Fruit fly (Drosophila melanogaster) whole organism, wandering third instar larva: ENCODE results near the gene Adsl.

Experiments used
- Abd-B ChIP-seq: fragments of >200 bp; optimal IDR thresholded peaks from 2 replicates; lab custom pipeline; 2017; ENCODE audit warnings: missing biosample characterization, missing genetic modification characterization
- CG32264 ChIP-seq: fragments of 200-800 bp; sonication (Bioruptor generic); optimal IDR thresholded peaks from 2 replicates; lab custom pipeline; 2016; ENCODE audit warnings: missing biosample characterization, missing genetic modification characterization
- CrebA ChIP-seq: fragments of 200-800 bp; sonication (Bioruptor generic); optimal IDR thresholded peaks from 2 replicates; lab custom pipeline; 2016; ENCODE audit warnings: missing biosample characterization, mild to moderate bottlenecking, missing genetic modification characterization, borderline replicate concordance
- Dfd ChIP-seq: fragments of >200 bp; optimal IDR thresholded peaks from 2 replicates; lab custom pipeline; 2017; ENCODE audit warnings: missing biosample characterization, missing genetic modification characterization
- GATAd ChIP-seq: sonication (Bioruptor generic); optimal IDR thresholded peaks from 2 replicates; lab custom pipeline; 2016; ENCODE audit warnings: missing biosample characterization, missing genetic modification characterization
- HLH106 ChIP-seq: fragments of 200-800 bp; optimal IDR thresholded peaks from 3 replicates; lab custom pipeline; 2019; ENCODE audit warnings: missing biosample characterization, mild to moderate bottlenecking, missing genetic modification characterization, moderate library complexity
- Hnf4 ChIP-seq: fragments of 200-800 bp; sonication (Bioruptor generic); optimal IDR thresholded peaks from 2 replicates; lab custom pipeline; 2016; ENCODE audit warnings: missing biosample characterization, mild to moderate bottlenecking, missing genetic modification characterization
- Hr78 ChIP-seq: fragments of >200 bp; optimal IDR thresholded peaks from 2 replicates; lab custom pipeline; 2017; ENCODE audit warnings: missing biosample characterization, missing genetic modification characterization
- Hr83 ChIP-seq: fragments of 200-300 bp; sonication (Bioruptor generic); optimal IDR thresholded peaks from 2 replicates; lab custom pipeline; 2016; ENCODE audit warnings: missing biosample characterization, mild to moderate bottlenecking, missing genetic modification characterization, moderate library complexity; ENCODE audit not compliant: poor library complexity, severe bottlenecking
- Jra ChIP-seq: sonication (Bioruptor generic); optimal IDR thresholded peaks from 2 replicates; lab custom pipeline; 2016; ENCODE audit warnings: missing biosample characterization, missing genetic modification characterization
- Mio ChIP-seq: sonication (Bioruptor generic); optimal IDR thresholded peaks from 2 replicates; lab custom pipeline; 2016; ENCODE audit warnings: missing biosample characterization, missing genetic modification characterization
- N ChIP-seq: fragments of >200 bp; optimal IDR thresholded peaks from 2 replicates; lab custom pipeline; 2018; ENCODE audit warnings: missing biosample characterization, missing external identifiers, missing genetic modification characterization
- OdsH ChIP-seq: fragments of 200-800 bp; sonication (Bioruptor generic); optimal IDR thresholded peaks from 2 replicates; lab custom pipeline; 2016; ENCODE audit warnings: missing biosample characterization, mild to moderate bottlenecking, missing genetic modification characterization
- Rel ChIP-seq, 2 experiments: fragments of 200-800 bp; sonication (Bioruptor generic) in 1 of 2; optimal IDR thresholded peaks; 2 replicates in 1 of 2; 3 replicates in 1 of 2; lab custom pipeline; 2016 to 2019; ENCODE audit warnings: mild to moderate bottlenecking in 2 of 2, missing biosample characterization in 2 of 2, missing genetic modification characterization in 2 of 2, moderate library complexity in 1 of 2
- Sp1 ChIP-seq: fragments of 200-800 bp; sonication (Bioruptor generic); optimal IDR thresholded peaks from 3 replicates; lab custom pipeline; 2019; ENCODE audit warnings: missing biosample characterization, mild to moderate bottlenecking, missing genetic modification characterization, moderate library complexity
- Vsx2 ChIP-seq: fragments of 200-300, 225-300 bp; sonication (Bioruptor generic); optimal IDR thresholded peaks from 2 replicates; lab custom pipeline; 2018; ENCODE audit warnings: missing biosample characterization, missing genetic modification characterization; ENCODE audit not compliant: partially characterized antibody
- br ChIP-seq: fragments of 200-800 bp; sonication (Bioruptor generic); optimal IDR thresholded peaks from 2 replicates; lab custom pipeline; 2016; ENCODE audit warnings: missing biosample characterization, missing genetic modification characterization
- brk ChIP-seq: fragments of 200-800 bp; sonication (Bioruptor generic); optimal IDR thresholded peaks from 2 replicates; lab custom pipeline; 2016; ENCODE audit warnings: missing biosample characterization, mild to moderate bottlenecking, missing genetic modification characterization
- dl ChIP-seq, 2 experiments: fragments of 175-275, 200-275 bp in 1 of 2; fragments of 200-275 bp in 1 of 2; sonication (Bioruptor generic); optimal IDR thresholded peaks; lab custom pipeline; 2018; ENCODE audit warnings: mild to moderate bottlenecking in 2 of 2, missing biosample characterization in 2 of 2, missing genetic modification characterization in 2 of 2, moderate library complexity in 2 of 2; ENCODE audit not compliant: partially characterized antibody in 2 of 2, insufficient read depth in 1 of 2
- dsf ChIP-seq: sonication (Bioruptor generic); optimal IDR thresholded peaks from 2 replicates; lab custom pipeline; 2016; ENCODE audit warnings: missing biosample characterization, missing genetic modification characterization, borderline replicate concordance
- foxo ChIP-seq, 2 experiments: fragments of 200-800 bp; sonication (Bioruptor generic); optimal IDR thresholded peaks; 2 replicates in 1 of 2; 3 replicates in 1 of 2; lab custom pipeline; 2016 to 2017; ENCODE audit warnings: missing biosample characterization in 2 of 2, missing genetic modification characterization in 2 of 2
- fru ChIP-seq: fragments of 200-800 bp; sonication (Bioruptor generic); optimal IDR thresholded peaks from 3 replicates; lab custom pipeline; 2016; ENCODE audit warnings: missing biosample characterization, mild to moderate bottlenecking, missing genetic modification characterization
- h ChIP-seq: fragments of 200-800 bp; sonication (Bioruptor generic); optimal IDR thresholded peaks from 3 replicates; lab custom pipeline; 2016; ENCODE audit warnings: missing biosample characterization, mild to moderate bottlenecking, missing genetic modification characterization
- jim ChIP-seq: fragments of 175-275, 200-325 bp; sonication (Bioruptor generic); optimal IDR thresholded peaks from 2 replicates; lab custom pipeline; 2016; ENCODE audit warnings: missing biosample characterization, mild to moderate bottlenecking, missing genetic modification characterization
- lola ChIP-seq: fragments of >200 bp; optimal IDR thresholded peaks from 2 replicates; lab custom pipeline; 2017; ENCODE audit warnings: missing biosample characterization, missing genetic modification characterization
- pan ChIP-seq: fragments of >200 bp; optimal IDR thresholded peaks from 2 replicates; lab custom pipeline; 2017
- psq ChIP-seq: fragments of 200-800 bp; sonication (Bioruptor generic); optimal IDR thresholded peaks from 3 replicates; lab custom pipeline; 2017; ENCODE audit warnings: missing biosample characterization, mild to moderate bottlenecking, missing genetic modification characterization, moderate library complexity
- rgr ChIP-seq: fragments of 200-800 bp; sonication (Bioruptor generic); optimal IDR thresholded peaks from 3 replicates; lab custom pipeline; 2016; ENCODE audit warnings: missing biosample characterization, mild to moderate bottlenecking, missing genetic modification characterization
- sage ChIP-seq: fragments of 200-800 bp; sonication (Bioruptor generic); optimal IDR thresholded peaks from 2 replicates; lab custom pipeline; 2016; ENCODE audit warnings: missing biosample characterization, mild to moderate bottlenecking, missing genetic modification characterization
- sv ChIP-seq: fragments of 200-800 bp; sonication (Bioruptor generic); optimal IDR thresholded peaks from 3 replicates; lab custom pipeline; 2016; ENCODE audit warnings: missing biosample characterization, missing genetic modification characterization
- usp ChIP-seq: fragments of >200 bp; optimal IDR thresholded peaks from 2 replicates; lab custom pipeline; 2017; ENCODE audit warnings: missing biosample characterization, missing genetic modification characterization
- woc ChIP-seq: sonication (Bioruptor generic); optimal IDR thresholded peaks from 2 replicates; lab custom pipeline; 2016; ENCODE audit warnings: missing biosample characterization, mild to moderate bottlenecking, missing genetic modification characterization

The Adsl gene

dm6 chr3R:16983001-16983400 lies 37.9 kb downstream of the Adsl start:
- TF ChIP-seq woc = no peak
- TF ChIP-seq GATAd (GFP tag; lab: Kevin White, UChicago) = no peak
- TF ChIP-seq sv (GFP tag; lab: Kevin White, UChicago) = no peak
- TF ChIP-seq Hr78 = no peak
- TF ChIP-seq jim (GFP tag; lab: Kevin White, UChicago) = no peak
- no peak for TF ChIP-seq psq (GFP tag; lab: Kevin White, UChicago)
- TF ChIP-seq lola (GFP tag; lab: Kevin White, UChicago) = no peak
- no peak for TF ChIP-seq foxo (GFP tag; optimal IDR thresholded peaks at IDR 0.05; lab: Kevin White, UChicago)
- TF ChIP-seq pan (lab: Kevin White, UChicago) = no peak
- TF ChIP-seq Rel (GFP tag; optimal IDR thresholded peaks at IDR 0.05; lab: Kevin White, UChicago) = no peak
- TF ChIP-seq Rel (tag; optimal IDR thresholded peaks at IDR 0.05; lab: Kevin White, UChicago) = no peak
- no peak for TF ChIP-seq usp (GFP tag; lab: Kevin White, UChicago)
- TF ChIP-seq Vsx2 (GFP tag; lab: Kevin White, UChicago) = no peak
- TF ChIP-seq dsf (GFP tag; lab: Kevin White, UChicago) = no peak

- TF ChIP-seq Hnf4 (GFP tag; lab: Kevin White, UChicago) = no peak
- TF ChIP-seq brk (GFP tag; lab: Kevin White, UChicago) = peak; percentile 79
- no peak for TF ChIP-seq Dfd (GFP tag; lab: Kevin White, UChicago)
- no peak for TF ChIP-seq Rel (GFP tag; optimal IDR thresholded peaks at IDR 0.05; lab: Kevin White, UChicago)
- TF ChIP-seq Rel (tag; optimal IDR thresholded peaks at IDR 0.05; lab: Kevin White, UChicago) = peak; percentile 84
- peak in 1 of 2 experiments; percentile 45 for TF ChIP-seq dl (GFP tag; optimal IDR thresholded peaks at IDR 0.05; lab: Kevin White, UChicago; ENCODE audit: insufficient read depth in 1 of 2, partially characterized antibody in 2 of 2)
- peak; percentile 19 for TF ChIP-seq Jra (GFP tag; lab: Kevin White, UChicago)
- peak; percentile 11 for TF ChIP-seq br (GFP tag; lab: Kevin White, UChicago)
- TF ChIP-seq N (GFP tag; lab: Kevin White, UChicago) = no peak
- TF ChIP-seq HLH106 (tag; lab: Kevin White, UChicago) = no peak
- peak in 1 of 2 experiments; percentile 15 for TF ChIP-seq foxo (GFP tag; optimal IDR thresholded peaks at IDR 0.05; lab: Kevin White, UChicago)
- no peak for TF ChIP-seq Vsx2 (GFP tag; lab: Kevin White, UChicago)
- TF ChIP-seq woc = no peak
- no peak for TF ChIP-seq dsf (GFP tag; lab: Kevin White, UChicago)
- TF ChIP-seq usp (GFP tag; lab: Kevin White, UChicago) = no peak
- TF ChIP-seq fru (GFP tag; lab: Kevin White, UChicago) = no peak
- TF ChIP-seq Hr78 = no peak
- TF ChIP-seq rgr = no peak
- TF ChIP-seq OdsH (GFP tag; lab: Kevin White, UChicago) = no peak
- TF ChIP-seq h (GFP tag; lab: Kevin White, UChicago) = peak; percentile 82
- peak; percentile 8 for TF ChIP-seq Hr83
- peak; percentile 10 for TF ChIP-seq psq (GFP tag; lab: Kevin White, UChicago)
- TF ChIP-seq Sp1 (GFP tag; lab: Kevin White, UChicago) = peak; percentile 45
- TF ChIP-seq Abd-B = no peak
- no peak for TF ChIP-seq GATAd (GFP tag; lab: Kevin White, UChicago)
- no peak for TF ChIP-seq CG32264
Observed at dm6 chr3R:16982108-16982707, 38.7 kb downstream of the Adsl start, which contains the start of gene AhcyL2. TSS of gene AhcyL2 (minus strand) at chr3R:16982158.

- TF ChIP-seq Mio (GFP tag; lab: Kevin White, UChicago) (no peak), sage (GFP tag; lab: Kevin White, UChicago) (no peak), Hnf4 (GFP tag; lab: Kevin White, UChicago) (no peak), dsf (GFP tag; lab: Kevin White, UChicago) (no peak), CrebA (GFP tag; lab: Kevin White, UChicago) (no peak), Hr83 (no peak), br (GFP tag; lab: Kevin White, UChicago) (no peak)
Observed at dm6 chr3R:16980958-16981623, 39.8 kb downstream of the Adsl start.
